Worm (Caenorhabditis elegans) whole organism, midembryonic: ENCODE measurements around the gene Y32B12C.1.

Experiments used
- T22C8.4 ChIP-seq: fragments of 200-800 bp; sonication (Bioruptor generic); IDR thresholded peaks from 2 replicates; pipeline ENCODE4 v1.3.6; 2022; ENCODE audit warnings: missing genetic modification characterization, missing compliant biosample characterization
- cog-1 ChIP-seq: sonication (generic microtip); optimal IDR thresholded peaks from 2 replicates; lab custom pipeline; 2016; ENCODE audit warnings: missing genetic modification characterization, missing compliant biosample characterization
- flt-1 ChIP-seq: fragments of 200-800 bp; sonication (Bioruptor generic); IDR thresholded peaks from 2 replicates; pipeline ENCODE4 v1.3.6; 2022; ENCODE audit warnings: missing genetic modification characterization, missing compliant biosample characterization
- klf-2 ChIP-seq: fragments of 200-800 bp; sonication (Bioruptor generic); conservative IDR thresholded peaks from 2 replicates; pipeline ENCODE4 v1.3.6; 2022; ENCODE audit warnings: missing genetic modification reagents, missing genetic modification characterization, missing compliant biosample characterization
- med-1 ChIP-seq: sonication (generic microtip); optimal IDR thresholded peaks from 2 replicates; lab custom pipeline; 2017; ENCODE audit warnings: missing genetic modification characterization, mild to moderate bottlenecking, missing compliant biosample characterization, antibody characterized with exemption, missing genetic modification reagents; ENCODE audit not compliant: insufficient read depth
- ref-1 ChIP-seq: fragments of 200-800 bp; sonication (Bioruptor generic); conservative IDR thresholded peaks from 2 replicates; pipeline ENCODE4 v1.3.6; 2022; ENCODE audit warnings: missing genetic modification reagents, missing genetic modification characterization, missing compliant biosample characterization
- tab-1 ChIP-seq: fragments of 200-800 bp; sonication (Bioruptor generic); IDR thresholded peaks from 2 replicates; pipeline ENCODE4 v1.3.6; 2022; ENCODE audit warnings: missing genetic modification characterization, missing compliant biosample characterization
- ztf-23 ChIP-seq: fragments of 200-800 bp; sonication (Bioruptor generic); IDR thresholded peaks from 2 replicates; pipeline ENCODE4 v1.3.6; 2022; ENCODE audit warnings: missing genetic modification reagents, missing genetic modification characterization, missing compliant biosample characterization
- ztf-29 ChIP-seq: fragments of 200-800 bp; sonication (Bioruptor generic); IDR thresholded peaks from 2 replicates; pipeline ENCODE4 v1.3.6; 2022; ENCODE audit warnings: missing genetic modification reagents, missing genetic modification characterization, missing compliant biosample characterization

Y32B12C.1 gene

ce11 chrV:16606313-16606712, at the start of gene Y32B12C.1:
Gene Y32B12C.1, plus strand, starts transcription at chrV:16606613.
- TF ChIP-seq cog-1 (no peak), T22C8.4 (GFP tag; lab: Robert Waterston, UW) (no peak), ztf-23 (GFP tag; lab: Robert Waterston, UW) (no peak), tab-1 (GFP tag; lab: Robert Waterston, UW) (no peak), med-1 (GFP tag; lab: Kevin White, UChicago) (no peak), ref-1 (GFP tag; lab: Robert Waterston, UW) (no peak), flt-1 (GFP tag; lab: Robert Waterston, UW) (no peak), ztf-29 (GFP tag; lab: Robert Waterston, UW) (no peak), klf-2 (GFP tag; lab: Robert Waterston, UW) (no peak)

DNA sequence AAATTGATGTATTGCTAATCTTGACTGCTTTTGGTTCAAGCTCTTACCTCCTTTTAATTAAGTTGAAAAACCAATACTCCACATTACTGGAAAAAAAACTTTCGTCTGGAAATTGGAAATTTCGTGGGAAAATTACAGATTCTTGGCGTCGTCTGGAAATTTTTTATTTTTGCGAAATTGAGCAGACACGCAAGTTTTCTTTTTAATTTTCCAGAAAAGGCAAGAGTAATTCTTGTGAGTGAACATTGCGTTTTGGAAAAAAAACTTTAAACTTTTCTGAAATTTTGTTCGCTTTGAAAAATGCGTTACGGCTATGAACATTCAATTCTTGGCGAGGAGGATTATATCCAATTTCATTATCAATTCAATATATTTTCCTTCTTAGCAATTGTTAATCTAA, 40.8 kb upstream of the Y32B12C.1 start, which contains the start of gene sru-45:
Gene sru-45 (plus strand): TSS at position 301 of the 400 bp plus-strand sequence.
- no peak for TF ChIP-seq ref-1 (GFP tag; lab: Robert Waterston, UW)
- no peak for TF ChIP-seq klf-2 (GFP tag; lab: Robert Waterston, UW)
- no peak for TF ChIP-seq cog-1
- TF ChIP-seq med-1 (GFP tag; lab: Kevin White, UChicago), result no peak
- TF ChIP-seq T22C8.4 (GFP tag; lab: Robert Waterston, UW), result no peak
- no peak for TF ChIP-seq flt-1 (GFP tag; lab: Robert Waterston, UW)
- TF ChIP-seq ztf-23 (GFP tag; lab: Robert Waterston, UW), result no peak
- TF ChIP-seq tab-1 (GFP tag; lab: Robert Waterston, UW), result no peak
- no peak for TF ChIP-seq ztf-29 (GFP tag; lab: Robert Waterston, UW)

DNA sequence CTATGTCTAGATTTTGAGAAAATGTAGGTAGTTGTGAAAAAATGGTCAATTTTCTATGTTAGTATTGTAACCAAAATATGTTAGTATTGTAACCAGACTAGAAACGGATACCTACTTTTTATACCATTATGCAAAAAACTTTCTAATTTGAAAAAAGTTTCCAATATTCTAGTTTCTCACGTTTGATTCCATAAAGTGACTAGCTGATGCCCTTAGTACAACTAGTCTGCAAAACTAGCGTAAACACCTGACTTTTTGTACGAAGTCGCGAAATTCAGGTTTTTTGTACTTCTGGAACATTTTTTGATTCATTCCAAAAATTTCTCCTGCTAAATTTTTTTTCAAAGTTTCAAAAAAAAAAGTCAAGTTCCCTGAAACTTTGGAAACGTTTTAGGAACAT, 38.4 kb upstream of the Y32B12C.1 start:
- no peak for TF ChIP-seq ztf-29 (GFP tag; lab: Robert Waterston, UW)
- no peak for TF ChIP-seq ref-1 (GFP tag; lab: Robert Waterston, UW)
- no peak for TF ChIP-seq ztf-23 (GFP tag; lab: Robert Waterston, UW)
- TF ChIP-seq med-1 (GFP tag; lab: Kevin White, UChicago), result no peak
- TF ChIP-seq tab-1 (GFP tag; lab: Robert Waterston, UW), result no peak

DNA sequence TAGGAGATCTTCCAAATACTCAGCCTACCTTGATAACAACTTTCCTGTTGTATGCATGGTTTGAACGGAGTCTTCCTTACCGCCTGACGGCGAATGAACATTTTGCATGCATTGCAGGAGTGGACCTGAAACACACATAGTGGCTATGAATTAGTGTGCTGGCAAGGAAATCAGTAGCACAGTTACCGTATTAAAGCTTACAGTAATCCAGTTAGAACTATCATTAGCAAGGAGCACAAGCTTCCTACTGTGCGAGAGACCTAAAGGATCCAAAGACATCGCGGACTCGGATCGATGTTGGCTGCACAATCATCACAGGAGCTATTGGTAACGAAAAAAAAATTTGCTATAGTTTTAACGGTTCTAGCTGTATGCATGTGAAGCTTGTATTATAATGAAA, 35.7 kb upstream of the Y32B12C.1 start, which contains the start of gene nhr-233:
Gene nhr-233 (minus strand): TSS at position 101 of the 400 bp plus-strand sequence.
- TF ChIP-seq ztf-23 (GFP tag; lab: Robert Waterston, UW) (no peak), flt-1 (GFP tag; lab: Robert Waterston, UW) (no peak), T22C8.4 (GFP tag; lab: Robert Waterston, UW) (no peak), tab-1 (GFP tag; lab: Robert Waterston, UW) (no peak), med-1 (GFP tag; lab: Kevin White, UChicago) (no peak), ref-1 (GFP tag; lab: Robert Waterston, UW) (no peak), ztf-29 (GFP tag; lab: Robert Waterston, UW) (no peak), klf-2 (GFP tag; lab: Robert Waterston, UW) (no peak), cog-1 (no peak)

ce11 chrV:16573168-16573567, 33.2 kb upstream of the Y32B12C.1 start, which contains the start of gene str-149:
Gene str-149, plus strand, starts transcription at chrV:16573468.
- TF ChIP-seq ref-1 (GFP tag; lab: Robert Waterston, UW), result no peak
- no peak for TF ChIP-seq med-1 (GFP tag; lab: Kevin White, UChicago)
- no peak for TF ChIP-seq klf-2 (GFP tag; lab: Robert Waterston, UW)
- TF ChIP-seq ztf-23 (GFP tag; lab: Robert Waterston, UW), result no peak
- no peak for TF ChIP-seq ztf-29 (GFP tag; lab: Robert Waterston, UW)
- no peak for TF ChIP-seq T22C8.4 (GFP tag; lab: Robert Waterston, UW)
- TF ChIP-seq tab-1 (GFP tag; lab: Robert Waterston, UW), result no peak
- TF ChIP-seq cog-1, result no peak
- TF ChIP-seq flt-1 (GFP tag; lab: Robert Waterston, UW), result no peak

- no peak for TF ChIP-seq T22C8.4 (GFP tag; lab: Robert Waterston, UW)
- no peak for TF ChIP-seq tab-1 (GFP tag; lab: Robert Waterston, UW)
- TF ChIP-seq ztf-23 (GFP tag; lab: Robert Waterston, UW), result no peak
- no peak for TF ChIP-seq ref-1 (GFP tag; lab: Robert Waterston, UW)
- no peak for TF ChIP-seq flt-1 (GFP tag; lab: Robert Waterston, UW)
Observed at ce11 chrV:16575900-16576299, 30.5 kb upstream of the Y32B12C.1 start, which contains the start of gene str-151. Gene str-151, plus strand, starts transcription at chrV:16576200.

DNA sequence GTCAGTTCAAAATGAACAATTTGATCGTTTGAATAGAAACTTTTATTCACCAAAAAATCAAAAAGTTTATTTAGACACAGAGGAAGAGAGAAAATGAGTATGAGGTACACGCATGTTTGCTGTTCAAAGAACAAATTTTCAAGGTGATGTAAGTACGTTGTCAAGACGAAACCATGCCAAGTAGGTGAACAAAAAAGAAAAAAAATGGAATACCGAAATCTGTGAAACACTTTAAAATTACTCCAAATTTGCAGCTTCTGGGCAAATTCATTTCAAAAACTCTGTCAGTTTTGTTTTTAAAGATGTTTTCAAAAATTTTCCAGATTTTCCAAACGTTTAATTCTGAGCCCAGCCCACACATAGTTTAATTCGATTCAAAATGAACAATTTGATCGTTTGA, 26.0 kb upstream of the Y32B12C.1 start, which contains the start of gene nhr-271:
Gene nhr-271 (minus strand): TSS at position 101 of the 400 bp plus-strand sequence.
- no peak for TF ChIP-seq cog-1
- TF ChIP-seq tab-1 (GFP tag; lab: Robert Waterston, UW), result no peak
- TF ChIP-seq med-1 (GFP tag; lab: Kevin White, UChicago), result no peak
- no peak for TF ChIP-seq flt-1 (GFP tag; lab: Robert Waterston, UW)
- TF ChIP-seq T22C8.4 (GFP tag; lab: Robert Waterston, UW), result no peak
- TF ChIP-seq ref-1 (GFP tag; lab: Robert Waterston, UW), result no peak
- no peak for TF ChIP-seq klf-2 (GFP tag; lab: Robert Waterston, UW)
- TF ChIP-seq ztf-29 (GFP tag; lab: Robert Waterston, UW), result no peak

DNA sequence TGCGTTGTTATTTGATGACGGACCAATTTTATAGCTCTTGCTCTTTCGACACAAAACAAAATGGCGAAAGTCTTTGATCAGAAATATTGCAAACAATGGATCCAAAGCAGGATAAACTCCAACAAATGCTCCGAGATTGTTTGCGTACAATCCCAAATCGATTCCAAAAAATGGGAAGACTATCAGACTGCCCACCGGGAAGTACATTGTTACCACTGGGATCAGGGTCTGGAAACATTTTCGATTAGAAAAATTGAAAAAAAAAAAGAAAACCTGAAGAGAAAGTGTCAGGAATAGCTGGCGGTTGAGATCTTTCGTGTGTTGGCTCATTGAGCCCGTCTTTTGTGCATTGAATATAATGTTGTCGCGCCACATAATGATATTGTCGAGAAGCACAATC, 25.4 kb upstream of the Y32B12C.1 start:
- TF ChIP-seq ref-1 (GFP tag; lab: Robert Waterston, UW), result no peak
- TF ChIP-seq cog-1, result no peak
- no peak for TF ChIP-seq flt-1 (GFP tag; lab: Robert Waterston, UW)
- no peak for TF ChIP-seq tab-1 (GFP tag; lab: Robert Waterston, UW)
- no peak for TF ChIP-seq med-1 (GFP tag; lab: Kevin White, UChicago)

- TF ChIP-seq cog-1 (no peak), med-1 (GFP tag; lab: Kevin White, UChicago) (no peak), T22C8.4 (GFP tag; lab: Robert Waterston, UW) (no peak), klf-2 (GFP tag; lab: Robert Waterston, UW) (no peak), ref-1 (GFP tag; lab: Robert Waterston, UW) (no peak), tab-1 (GFP tag; lab: Robert Waterston, UW) (no peak), ztf-23 (GFP tag; lab: Robert Waterston, UW) (no peak), flt-1 (GFP tag; lab: Robert Waterston, UW) (no peak), ztf-29 (GFP tag; lab: Robert Waterston, UW) (no peak)
Observed at ce11 chrV:16582973-16583372, 23.4 kb upstream of the Y32B12C.1 start, which contains the start of gene str-150. Gene str-150, plus strand, starts transcription at chrV:16583273.
